Fruit fly (Drosophila melanogaster): ENCODE results near the gene CG5687.
A peak's percentile ranks its signal among the peaks of the same experiment; 100 is the strongest.

dm6 chr3L:1962964-1963363 is 24.1 kb upstream of the CG5687 start, which contains the start of gene SCOT:
- TF ChIP-seq Hr38 (GFP tag; optimal IDR thresholded peaks at IDR 0.05) (peak; percentile 92), net (GFP tag; optimal IDR thresholded peaks at IDR 0.05) (peak; percentile 95), CG6808 (GFP tag; optimal IDR thresholded peaks at IDR 0.05) (peak; percentile 87), Sox14 (GFP tag; optimal IDR thresholded peaks at IDR 0.05) (peak; percentile 98), CG15336 (GFP tag; IDR thresholded peaks at IDR 0.05) (peak; percentile 99), topi (GFP tag; optimal IDR thresholded peaks at IDR 0.05) (peak; percentile 87), Met (GFP tag; optimal IDR thresholded peaks at IDR 0.05) (peak; percentile 90), CG10631 (GFP tag; optimal IDR thresholded peaks at IDR 0.05) (peak; percentile 95), cyc (GFP tag; optimal IDR thresholded peaks at IDR 0.05) (peak; percentile 92), CG16779 (tag; optimal IDR thresholded peaks at IDR 0.05) (peak; percentile 90), esn (GFP tag; optimal IDR thresholded peaks at IDR 0.05) (peak; percentile 93), CG34406 (GFP tag; optimal IDR thresholded peaks at IDR 0.05) (peak; percentile 91), fkh (GFP tag; optimal IDR thresholded peaks at IDR 0.05) (no peak), Eip93F (GFP tag; optimal IDR thresholded peaks at IDR 0.05) (peak; percentile 44)

Measured in whole organism, prepupa.